Worm (Caenorhabditis elegans) whole organism, young adult: ENCODE data around the gene aars-1.
A peak's percentile ranks its signal among the peaks of the same experiment; 100 is the strongest.

Experiments
- C17E4.6 ChIP-seq: fragments of 200-800 bp; sonication (Bioruptor generic); IDR thresholded peaks from 2 replicates; pipeline ENCODE4 v1.3.6; 2022; ENCODE audit warnings: missing genetic modification reagents, missing genetic modification characterization, missing compliant biosample characterization
- D2030.7 ChIP-seq: fragments of 200-800 bp; sonication (Bioruptor generic); IDR thresholded peaks from 2 replicates; pipeline ENCODE4 v1.3.6; 2022; ENCODE audit warnings: missing genetic modification reagents, missing genetic modification characterization, missing compliant biosample characterization
- F23B12.7 ChIP-seq: sonication (generic microtip); optimal IDR thresholded peaks from 2 replicates; lab custom pipeline; 2017; ENCODE audit warnings: missing genetic modification characterization, mild to moderate bottlenecking, missing compliant biosample characterization, antibody characterized with exemption, moderate library complexity; ENCODE audit not compliant: insufficient read depth
- F33H1.4 ChIP-seq: fragments of 200-800 bp; sonication (Bioruptor generic); IDR thresholded peaks from 2 replicates; pipeline ENCODE4 v1.3.6; 2022; ENCODE audit warnings: missing genetic modification reagents, missing genetic modification characterization, missing compliant biosample characterization
- F49E8.2 ChIP-seq: sonication (generic microtip); optimal IDR thresholded peaks from 3 replicates; lab custom pipeline; 2017; ENCODE audit warnings: missing genetic modification characterization, mild to moderate bottlenecking, missing compliant biosample characterization, antibody characterized with exemption, moderate library complexity; ENCODE audit not compliant: insufficient read depth
- F57A8.1 ChIP-seq: fragments of 200-800 bp; sonication (Bioruptor generic); optimal IDR thresholded peaks from 2 replicates; lab custom pipeline; 2018; ENCODE audit warnings: mild to moderate bottlenecking, missing genetic modification characterization, moderate library complexity, missing compliant biosample characterization
- F57C9.4 ChIP-seq: sonication (generic microtip); optimal IDR thresholded peaks from 2 replicates; lab custom pipeline; 2017; ENCODE audit warnings: mild to moderate bottlenecking, missing genetic modification characterization, missing compliant biosample characterization
- K11D2.4 ChIP-seq: fragments of 200-800 bp; sonication (Bioruptor generic); IDR thresholded peaks from 2 replicates; pipeline ENCODE4 v1.3.6; 2022; ENCODE audit warnings: missing genetic modification reagents, missing genetic modification characterization, missing compliant biosample characterization
- K12H6.12 ChIP-seq: fragments of 200-800 bp; sonication (Bioruptor generic); optimal IDR thresholded peaks from 2 replicates; lab custom pipeline; 2018; ENCODE audit warnings: mild to moderate bottlenecking, missing genetic modification characterization, missing compliant biosample characterization
- T07F8.4 ChIP-seq: sonication (generic microtip); optimal IDR thresholded peaks from 2 replicates; lab custom pipeline; 2016; ENCODE audit warnings: mild to moderate bottlenecking, missing genetic modification characterization, moderate library complexity, missing compliant biosample characterization
- Y53G8AR.9 ChIP-seq: fragments of 200-800 bp; sonication (Bioruptor generic); conservative IDR thresholded peaks from 2 replicates; pipeline ENCODE4 v1.3.6; 2022; ENCODE audit warnings: missing genetic modification reagents, missing genetic modification characterization, missing compliant biosample characterization
- Y56A3A.18 ChIP-seq: fragments of 200-800 bp; sonication (Bioruptor generic); IDR thresholded peaks from 2 replicates; pipeline ENCODE4 v1.3.6; 2022; ENCODE audit warnings: missing genetic modification reagents, missing genetic modification characterization, missing compliant biosample characterization
- Y95B8A.8 ChIP-seq: fragments of 200-800 bp; sonication (Bioruptor generic); IDR thresholded peaks from 2 replicates; pipeline ENCODE4 v1.3.6; 2022; ENCODE audit warnings: missing genetic modification reagents, missing genetic modification characterization, missing compliant biosample characterization
- akir-1 ChIP-seq: fragments of 200-800 bp; sonication (Bioruptor generic); optimal IDR thresholded peaks from 2 replicates; lab custom pipeline; 2018; ENCODE audit warnings: mild to moderate bottlenecking, missing genetic modification characterization, moderate library complexity, missing compliant biosample characterization
- ama-1 ChIP-seq, 3 experiments: fragments of 150-350 bp in 1 of 3; sonication (generic microtip) in 2 of 3; optimal IDR thresholded peaks; 2 replicates each; lab custom pipeline; 2014 to 2018; ENCODE audit warnings: missing biosample characterization in 2 of 3, missing genetic modification characterization in 2 of 3, missing genetic modification reagents in 2 of 3
- aptf-2 ChIP-seq: fragments of 200-800 bp; sonication (Bioruptor generic); conservative IDR thresholded peaks from 2 replicates; pipeline ENCODE4 v1.3.6; 2022; ENCODE audit warnings: missing genetic modification reagents, missing genetic modification characterization, missing compliant biosample characterization
- athp-1 ChIP-seq: sonication (generic microtip); optimal IDR thresholded peaks from 2 replicates; lab custom pipeline; 2017; ENCODE audit warnings: mild to moderate bottlenecking, missing genetic modification characterization, missing compliant biosample characterization
- attf-3 ChIP-seq: fragments of 200-800 bp; sonication (Bioruptor generic); conservative IDR thresholded peaks from 2 replicates; pipeline ENCODE4 v1.3.6; 2022; ENCODE audit warnings: missing genetic modification reagents, missing genetic modification characterization, missing compliant biosample characterization
- attf-5 ChIP-seq: fragments of 200-800 bp; sonication (Bioruptor generic); optimal IDR thresholded peaks from 2 replicates; lab custom pipeline; 2018; ENCODE audit warnings: mild to moderate bottlenecking, missing genetic modification characterization, missing compliant biosample characterization
- ceh-40 ChIP-seq: fragments of 200-800 bp; sonication (Bioruptor generic); IDR thresholded peaks from 2 replicates; pipeline ENCODE4 v1.3.6; 2022; ENCODE audit warnings: missing genetic modification characterization, missing compliant biosample characterization
- ceh-91 ChIP-seq: fragments of 200-800 bp; sonication (Bioruptor generic); IDR thresholded peaks from 2 replicates; pipeline ENCODE4 v1.3.6; 2022; ENCODE audit warnings: missing genetic modification reagents, missing genetic modification characterization, missing compliant biosample characterization
- die-1 ChIP-seq: sonication (generic microtip); optimal IDR thresholded peaks from 2 replicates; lab custom pipeline; 2016; ENCODE audit warnings: missing genotype, mild to moderate bottlenecking, missing genetic modification characterization, missing compliant biosample characterization
- gei-17 ChIP-seq: fragments of 200-800 bp; sonication (Bioruptor generic); optimal IDR thresholded peaks from 2 replicates; lab custom pipeline; 2018; ENCODE audit warnings: mild to moderate bottlenecking, missing genetic modification characterization, missing compliant biosample characterization
- him-1 ChIP-seq: sonication (generic microtip); optimal IDR thresholded peaks from 2 replicates; lab custom pipeline; 2016; ENCODE audit warnings: missing genotype, missing genetic modification reagents, missing genetic modification characterization, missing compliant biosample characterization
- hrde-1 ChIP-seq: sonication (generic microtip); optimal IDR thresholded peaks from 2 replicates; lab custom pipeline; 2016; ENCODE audit warnings: missing genetic modification characterization, mild to moderate bottlenecking, missing compliant biosample characterization, moderate library complexity, missing genotype, missing genetic modification reagents, borderline replicate concordance
- let-607 ChIP-seq, 2 experiments: fragments of 200-800 bp in 1 of 2; sonication (Bioruptor generic) in 1 of 2; sonication (generic microtip) in 1 of 2; optimal IDR thresholded peaks; 2 replicates each; lab custom pipeline; 2016 to 2018; ENCODE audit warnings: mild to moderate bottlenecking in 2 of 2, missing compliant biosample characterization in 2 of 2, missing genetic modification characterization in 2 of 2, moderate library complexity in 2 of 2, missing genotype in 1 of 2
- lin-40 ChIP-seq: sonication (generic microtip); optimal IDR thresholded peaks from 2 replicates; lab custom pipeline; 2016; ENCODE audit warnings: missing genetic modification characterization, mild to moderate bottlenecking, missing compliant biosample characterization, missing genotype, missing genetic modification reagents
- lin-54 ChIP-seq: fragments of 200-800 bp; sonication (Bioruptor generic); optimal IDR thresholded peaks from 2 replicates; lab custom pipeline; 2018; ENCODE audit warnings: mild to moderate bottlenecking, missing genetic modification characterization, missing compliant biosample characterization
- lsy-27 ChIP-seq: sonication (generic microtip); optimal IDR thresholded peaks from 2 replicates; lab custom pipeline; 2017; ENCODE audit warnings: missing genetic modification characterization, mild to moderate bottlenecking, missing compliant biosample characterization, antibody characterized with exemption, missing genotype, borderline replicate concordance; ENCODE audit not compliant: insufficient read depth
- madf-3 ChIP-seq: fragments of 200-800 bp; sonication (Bioruptor generic); IDR thresholded peaks from 2 replicates; pipeline ENCODE4 v1.3.6; 2022; ENCODE audit warnings: missing genetic modification reagents, missing genetic modification characterization, missing compliant biosample characterization
- madf-6 ChIP-seq: fragments of 200-800 bp; sonication (Bioruptor generic); IDR thresholded peaks from 2 replicates; pipeline ENCODE4 v1.3.6; 2022; ENCODE audit warnings: missing genetic modification reagents, missing genetic modification characterization, missing compliant biosample characterization
- mel-28 ChIP-seq: sonication (generic microtip); optimal IDR thresholded peaks from 2 replicates; lab custom pipeline; 2016; ENCODE audit warnings: borderline replicate concordance, mild to moderate bottlenecking, missing genetic modification characterization, missing compliant biosample characterization
- nfya-1 ChIP-seq: sonication (generic microtip); optimal IDR thresholded peaks from 2 replicates; lab custom pipeline; 2017; ENCODE audit warnings: antibody characterized with exemption, missing compliant biosample characterization, missing genetic modification characterization, borderline replicate concordance; ENCODE audit not compliant: insufficient read depth
- nhr-120 ChIP-seq: fragments of 200-800 bp; sonication (Bioruptor generic); IDR thresholded peaks from 2 replicates; pipeline ENCODE4 v1.3.6; 2022; ENCODE audit warnings: missing genetic modification characterization, missing compliant biosample characterization
- nhr-179 ChIP-seq: sonication (generic microtip); optimal IDR thresholded peaks from 2 replicates; lab custom pipeline; 2016; ENCODE audit warnings: mild to moderate bottlenecking, missing genetic modification characterization, missing compliant biosample characterization
- nhr-27 ChIP-seq: fragments of 200-800 bp; sonication (Bioruptor generic); optimal IDR thresholded peaks from 2 replicates; lab custom pipeline; 2018; ENCODE audit warnings: mild to moderate bottlenecking, missing genetic modification characterization, moderate library complexity, missing compliant biosample characterization
- nhr-90 ChIP-seq: sonication (generic microtip); optimal IDR thresholded peaks from 2 replicates; lab custom pipeline; 2016; ENCODE audit warnings: missing genotype, mild to moderate bottlenecking, missing genetic modification characterization, missing compliant biosample characterization
- rcor-1 ChIP-seq: fragments of 200-800 bp; sonication (Bioruptor generic); IDR thresholded peaks from 2 replicates; pipeline ENCODE4 v1.3.6; 2022; ENCODE audit warnings: missing genetic modification reagents, missing genetic modification characterization, missing compliant biosample characterization
- sdz-38 ChIP-seq: sonication (generic microtip); optimal IDR thresholded peaks from 2 replicates; lab custom pipeline; 2016; ENCODE audit warnings: missing genotype, missing genetic modification characterization, missing compliant biosample characterization
- sea-2 ChIP-seq: fragments of 200-800 bp; sonication (Bioruptor generic); IDR thresholded peaks from 2 replicates; pipeline ENCODE4 v1.3.6; 2022; ENCODE audit warnings: missing genetic modification characterization, missing compliant biosample characterization
- snpc-3.4 ChIP-seq: sonication (generic microtip); optimal IDR thresholded peaks from 2 replicates; lab custom pipeline; 2017; ENCODE audit warnings: missing genetic modification characterization, mild to moderate bottlenecking, missing compliant biosample characterization, antibody characterized with exemption, moderate library complexity, missing genotype, missing genetic modification reagents
- somi-1 ChIP-seq: fragments of 200-800 bp; sonication (Bioruptor generic); optimal IDR thresholded peaks from 2 replicates; lab custom pipeline; 2018; ENCODE audit warnings: mild to moderate bottlenecking, missing genetic modification characterization, missing compliant biosample characterization
- xnd-1 ChIP-seq: sonication (generic microtip); optimal IDR thresholded peaks from 2 replicates; lab custom pipeline; 2016; ENCODE audit warnings: missing genotype, missing genetic modification reagents, missing genetic modification characterization, missing compliant biosample characterization
- zfh-2 ChIP-seq: fragments of 200-800 bp; sonication (Bioruptor generic); conservative IDR thresholded peaks from 2 replicates; pipeline ENCODE4 v1.3.6; 2022; ENCODE audit warnings: missing genetic modification reagents, missing genetic modification characterization, missing compliant biosample characterization
- ztf-22 ChIP-seq: fragments of 200-800 bp; sonication (Bioruptor generic); optimal IDR thresholded peaks from 2 replicates; lab custom pipeline; 2018; ENCODE audit warnings: mild to moderate bottlenecking, missing genetic modification characterization, moderate library complexity, missing compliant biosample characterization
- ztf-3 ChIP-seq: fragments of 200-800 bp; sonication (Bioruptor generic); optimal IDR thresholded peaks from 2 replicates; lab custom pipeline; 2018; ENCODE audit warnings: mild to moderate bottlenecking, missing genetic modification characterization, missing compliant biosample characterization

Gene aars-1

DNA sequence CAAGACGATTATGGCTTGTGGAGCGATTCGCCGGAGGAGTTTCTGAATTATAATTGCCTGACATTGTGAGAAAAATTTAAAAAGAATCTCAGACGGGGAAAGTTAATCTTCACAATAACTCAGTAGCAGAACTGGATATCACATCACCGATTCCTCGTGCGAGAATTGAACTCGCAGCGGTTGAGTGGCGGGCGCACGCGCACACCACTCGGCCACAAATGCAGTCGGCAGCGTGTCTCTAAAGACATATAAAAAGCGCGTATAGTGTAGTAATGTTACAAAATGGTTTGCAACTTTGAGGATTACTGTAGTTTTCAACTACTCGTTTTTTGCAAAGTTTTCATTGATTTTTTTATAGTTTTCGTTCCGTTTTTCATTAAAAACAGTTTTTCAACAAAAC is 20.3 kb upstream of the aars-1 start (continued):
- TF ChIP-seq madf-3 (0 out of 2 replicates have a peak, but pooled peaks have one; percentile 44), K11D2.4 (GFP tag; lab: Robert Waterston, UW) (peak; percentile 72), ztf-22 (peak; percentile 57), D2030.7 (GFP tag; lab: Robert Waterston, UW) (peak; percentile 90), F33H1.4 (peak; percentile 63), F49E8.2 (tag; lab: Kevin White, UChicago) (peak; percentile 24), C17E4.6 (GFP tag; lab: Robert Waterston, UW) (peak; percentile 69), somi-1 (GFP tag; lab: Kevin White, UChicago) (peak; percentile 88), gei-17 (GFP tag; lab: Kevin White, UChicago) (peak; percentile 47), snpc-3.4 (tag; lab: Kevin White, UChicago) (peak; percentile 93), sea-2 (GFP tag; lab: Robert Waterston, UW) (peak; percentile 86), aptf-2 (GFP tag; lab: Robert Waterston, UW) (0 out of 2 replicates have a peak, but pooled peaks have one; percentile 58), ceh-40 (GFP tag; lab: Robert Waterston, UW) (peak; percentile 71; the same call in 1 of the 2 replicates), sdz-38 (tag; lab: Kevin White, UChicago) (no peak), ztf-3 (GFP tag; lab: Kevin White, UChicago) (peak; percentile 41), mel-28 (tag; lab: Kevin White, UChicago) (peak; percentile 70), nhr-90 (tag; lab: Kevin White, UChicago) (peak; percentile 97), lin-54 (GFP tag; lab: Kevin White, UChicago) (peak; percentile 81), nfya-1 (tag; lab: Kevin White, UChicago) (no peak), lin-40 (peak; percentile 66), F57A8.1 (peak; percentile 98), Y95B8A.8 (GFP tag; lab: Robert Waterston, UW) (0 out of 2 replicates have a peak, but pooled peaks have one; percentile 31), ceh-91 (GFP tag; lab: Robert Waterston, UW) (peak; percentile 58; the same call in 1 of the 2 replicates), madf-6 (peak; percentile 86), him-1 (peak; percentile 98), attf-5 (GFP tag; lab: Kevin White, UChicago) (peak; percentile 91), die-1 (tag; lab: Kevin White, UChicago) (peak; percentile 98), xnd-1 (tag; lab: Kevin White, UChicago) (peak; percentile 15), lsy-27 (peak; percentile 72), T07F8.4 (tag; lab: Kevin White, UChicago) (peak; percentile 93), nhr-179 (tag; lab: Kevin White, UChicago) (peak; percentile 75), athp-1 (tag; lab: Kevin White, UChicago) (peak; percentile 91), nhr-120 (peak; percentile 97), Y56A3A.18 (GFP tag; lab: Robert Waterston, UW) (peak; percentile 88), ama-1 (optimal IDR thresholded peaks at IDR 0.05; lab: Kevin White, UChicago) (no peak), ama-1 (GFP tag; optimal IDR thresholded peaks at IDR 0.05; lab: Kevin White, UChicago) (peak; percentile 92 to 93), rcor-1 (peak; percentile 88), zfh-2 (GFP tag; lab: Robert Waterston, UW) (peak; percentile 83), F57C9.4 (tag; lab: Kevin White, UChicago) (peak; percentile 72), akir-1 (GFP tag; lab: Kevin White, UChicago) (peak; percentile 66), attf-3 (GFP tag; lab: Robert Waterston, UW) (peak; percentile 71), hrde-1 (peak; percentile 77), let-607 (tag; optimal IDR thresholded peaks at IDR 0.05; lab: Kevin White, UChicago) (peak; percentile 67 to 78), nhr-27 (tag; lab: Kevin White, UChicago) (peak; percentile 97), Y53G8AR.9 (GFP tag; lab: Robert Waterston, UW) (peak; percentile 83; the same call in 1 of the 2 replicates), K12H6.12 (tag; lab: Kevin White, UChicago) (peak; percentile 77), F23B12.7 (tag; lab: Kevin White, UChicago) (peak; percentile 89)
